Worm (Caenorhabditis elegans) whole organism, L2 larva: ENCODE results near the gene sre-6.

Experiments
- C34F6.9 ChIP-seq: fragments of 150-350 bp; optimal IDR thresholded peaks from 2 replicates; lab custom pipeline; 2014; ENCODE audit warnings: missing biosample characterization, missing genetic modification characterization
- F13H6.1 ChIP-seq: sonication (generic microtip); optimal IDR thresholded peaks from 2 replicates; lab custom pipeline; 2016; ENCODE audit warnings: missing genetic modification characterization, missing compliant biosample characterization
- Y55F3AM.14 ChIP-seq: fragments of 200-800 bp; sonication (Bioruptor generic); optimal IDR thresholded peaks from 2 replicates; lab custom pipeline; 2018; ENCODE audit warnings: mild to moderate bottlenecking, missing genetic modification characterization, missing compliant biosample characterization
- ZK546.5 ChIP-seq: sonication (generic microtip); optimal IDR thresholded peaks from 2 replicates; lab custom pipeline; 2017; ENCODE audit warnings: missing biosample characterization, missing genetic modification characterization
- aly-2 ChIP-seq: fragments of 150-350 bp; optimal IDR thresholded peaks from 2 replicates; lab custom pipeline; 2014; ENCODE audit warnings: missing biosample characterization, missing genetic modification characterization
- ama-1 ChIP-seq: fragments of 150-350 bp; optimal IDR thresholded peaks from 2 replicates; lab custom pipeline; 2018; ENCODE audit warnings: inconsistent platforms
- blmp-1 ChIP-seq: sonication (generic microtip); optimal IDR thresholded peaks from 2 replicates; lab custom pipeline; 2017; ENCODE audit warnings: missing genetic modification characterization, mild to moderate bottlenecking, missing compliant biosample characterization, antibody characterized with exemption, moderate library complexity; ENCODE audit not compliant: insufficient read depth
- crh-2 ChIP-seq: sonication (generic microtip); optimal IDR thresholded peaks from 2 replicates; lab custom pipeline; 2017; ENCODE audit warnings: missing biosample characterization, missing genetic modification characterization
- dmd-4 ChIP-seq: sonication (generic microtip); optimal IDR thresholded peaks from 2 replicates; lab custom pipeline; 2017; ENCODE audit warnings: missing biosample characterization, missing genetic modification characterization
- egl-27 ChIP-seq: sonication (generic microtip); optimal IDR thresholded peaks from 3 replicates; lab custom pipeline; 2017; ENCODE audit warnings: missing biosample characterization, missing genetic modification reagents, missing genetic modification characterization
- elt-1 ChIP-seq: fragments of 150-350 bp; optimal IDR thresholded peaks from 2 replicates; lab custom pipeline; 2014; ENCODE audit warnings: missing biosample characterization, missing genetic modification characterization
- fos-1 ChIP-seq: fragments of 150-350 bp; optimal IDR thresholded peaks from 2 replicates; lab custom pipeline; 2014; ENCODE audit warnings: missing biosample characterization, missing genetic modification characterization
- gmeb-1 ChIP-seq: fragments of 150-350 bp; optimal IDR thresholded peaks from 2 replicates; lab custom pipeline; 2014; ENCODE audit warnings: missing biosample characterization, missing genetic modification characterization
- lin-11 ChIP-seq: fragments of 150-350 bp; sonication (generic microtip); optimal IDR thresholded peaks from 2 replicates; lab custom pipeline; 2014; ENCODE audit warnings: missing biosample characterization, missing genetic modification characterization, inconsistent platforms, mixed read lengths
- lin-39 ChIP-seq: fragments of 150-350 bp; optimal IDR thresholded peaks from 2 replicates; lab custom pipeline; 2014; ENCODE audit warnings: missing biosample characterization, missing genetic modification reagents, missing genetic modification characterization
- lsy-2 ChIP-seq, 2 experiments: fragments of 150-350 bp in 1 of 2; sonication (generic microtip) in 1 of 2; optimal IDR thresholded peaks; 2 replicates each; lab custom pipeline; 2014 to 2017; ENCODE audit warnings: missing biosample characterization in 2 of 2, missing genetic modification characterization in 2 of 2
- mbf-1 ChIP-seq: sonication (generic microtip); optimal IDR thresholded peaks from 2 replicates; lab custom pipeline; 2017; ENCODE audit warnings: missing biosample characterization, missing genetic modification characterization
- mdl-1 ChIP-seq, 2 experiments: fragments of 150-350 bp in 1 of 2; sonication (generic microtip) in 1 of 2; optimal IDR thresholded peaks; 2 replicates each; lab custom pipeline; 2017; ENCODE audit warnings: missing biosample characterization in 2 of 2, missing genetic modification characterization in 2 of 2
- nhr-11 ChIP-seq: fragments of 150-350 bp; optimal IDR thresholded peaks from 2 replicates; lab custom pipeline; 2014; ENCODE audit warnings: missing biosample characterization, missing genetic modification characterization
- nhr-12 ChIP-seq: fragments of 150-350 bp; optimal IDR thresholded peaks from 2 replicates; lab custom pipeline; 2014; ENCODE audit warnings: missing biosample characterization, missing genetic modification characterization
- nhr-129 ChIP-seq: fragments of 150-350 bp; optimal IDR thresholded peaks from 2 replicates; lab custom pipeline; 2014; ENCODE audit warnings: missing biosample characterization, missing genetic modification characterization
- nhr-21 ChIP-seq: fragments of 150-350 bp; optimal IDR thresholded peaks from 2 replicates; lab custom pipeline; 2014; ENCODE audit warnings: missing biosample characterization, missing genetic modification characterization
- nhr-25 ChIP-seq: fragments of 150-350 bp; sonication (generic microtip); optimal IDR thresholded peaks from 3 replicates; lab custom pipeline; 2014; ENCODE audit warnings: missing biosample characterization, missing genetic modification characterization
- sem-4 ChIP-seq: fragments of 150-350 bp; optimal IDR thresholded peaks from 2 replicates; lab custom pipeline; 2014; ENCODE audit warnings: missing biosample characterization, missing genetic modification reagents, missing genetic modification characterization
- sma-3 ChIP-seq: sonication (generic microtip); optimal IDR thresholded peaks from 2 replicates; lab custom pipeline; 2016; ENCODE audit warnings: missing genetic modification reagents, missing genetic modification characterization, missing compliant biosample characterization
- sma-9 ChIP-seq, 2 experiments: fragments of 150-350 bp in 1 of 2; sonication (generic microtip) in 1 of 2; optimal IDR thresholded peaks; 2 replicates each; lab custom pipeline; 2014 to 2016; ENCODE audit warnings: missing genetic modification characterization in 2 of 2, mild to moderate bottlenecking in 1 of 2, missing biosample characterization in 1 of 2, missing compliant biosample characterization in 1 of 2, missing genetic modification reagents in 1 of 2, moderate library complexity in 1 of 2
- unc-55 ChIP-seq: fragments of 150-350 bp; sonication (generic microtip); optimal IDR thresholded peaks from 3 replicates; lab custom pipeline; 2014; ENCODE audit warnings: missing biosample characterization, missing genetic modification reagents, missing genetic modification characterization
- zag-1 ChIP-seq: fragments of 150-350 bp; optimal IDR thresholded peaks from 2 replicates; lab custom pipeline; 2014; ENCODE audit warnings: missing biosample characterization, missing genetic modification characterization

sre-6 gene

ce11 chrV:10725424-10725951, 37.1 kb downstream of the sre-6 start:
- TF ChIP-seq zag-1 (tag; lab: Kevin White, UChicago) (no peak), gmeb-1 (tag; lab: Kevin White, UChicago) (no peak), lin-39 (tag; lab: Kevin White, UChicago) (no peak), sma-9 (GFP tag; optimal IDR thresholded peaks at IDR 0.05; lab: Kevin White, UChicago) (no peak), sma-9 (tag; optimal IDR thresholded peaks at IDR 0.05; lab: Kevin White, UChicago) (no peak), C34F6.9 (tag; lab: Kevin White, UChicago) (no peak), elt-1 (tag; lab: Kevin White, UChicago) (no peak), nhr-25 (tag; lab: Kevin White, UChicago) (peak; percentile 15), aly-2 (tag; lab: Kevin White, UChicago) (no peak)

ce11 chrV:10724472-10724871, 38.1 kb downstream of the sre-6 start:
- TF ChIP-seq nhr-21 (tag; lab: Kevin White, UChicago) (no peak), nhr-129 (tag; lab: Kevin White, UChicago) (peak; percentile 6), sma-9 (GFP tag; optimal IDR thresholded peaks at IDR 0.05; lab: Kevin White, UChicago) (peak; percentile 46), sma-9 (tag; optimal IDR thresholded peaks at IDR 0.05; lab: Kevin White, UChicago) (no peak)

DNA sequence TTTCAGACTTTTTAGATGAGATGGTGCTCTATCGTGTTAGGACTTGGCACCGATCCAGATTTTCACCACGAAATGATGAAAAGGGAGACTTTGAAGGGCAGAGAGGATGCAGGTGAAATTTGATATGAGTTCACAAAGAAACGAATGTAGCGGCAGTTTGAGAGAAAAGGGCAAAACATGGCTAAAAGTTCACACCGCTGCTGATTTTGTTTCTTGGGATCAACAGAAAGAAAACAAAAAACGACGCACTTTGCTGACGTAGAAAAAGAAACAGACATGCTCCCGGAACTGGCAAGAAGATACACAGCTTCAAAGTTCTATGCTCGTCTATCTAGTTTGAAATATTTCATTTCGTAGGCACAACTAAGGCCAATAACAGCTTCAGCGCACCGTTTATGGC, 39.0 kb downstream of the sre-6 start:
- TF ChIP-seq gmeb-1 (tag; lab: Kevin White, UChicago): no peak
- TF ChIP-seq sma-9 (GFP tag; optimal IDR thresholded peaks at IDR 0.05; lab: Kevin White, UChicago): no peak
- TF ChIP-seq sma-9 (tag; optimal IDR thresholded peaks at IDR 0.05; lab: Kevin White, UChicago): no peak
- TF ChIP-seq zag-1 (tag; lab: Kevin White, UChicago): no peak
- TF ChIP-seq fos-1 (tag; lab: Kevin White, UChicago): no peak

DNA sequence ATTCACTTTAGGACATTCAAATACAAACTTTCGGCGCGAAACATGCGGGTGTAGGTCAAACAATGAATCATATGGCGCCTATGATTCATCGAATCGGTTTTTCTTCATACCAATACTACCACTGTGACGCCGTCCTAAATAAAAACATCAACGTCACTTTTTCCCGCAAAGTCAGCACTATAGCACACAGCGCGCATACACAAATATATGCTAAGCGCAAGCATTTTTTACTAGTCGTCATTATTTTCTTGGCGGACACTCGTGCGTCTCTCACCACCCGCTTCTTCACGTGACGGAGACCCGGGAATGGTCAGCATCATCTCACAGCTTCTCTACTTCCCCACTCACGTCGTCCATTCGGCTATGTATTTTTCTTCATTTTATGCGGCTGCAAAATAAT, 39.4 kb downstream of the sre-6 start:
- TF ChIP-seq nhr-11 (no peak), mdl-1 (tag; optimal IDR thresholded peaks at IDR 0.05; lab: Kevin White, UChicago) (peak; percentile 14 to 19), nhr-25 (tag; lab: Kevin White, UChicago) (no peak), lin-11 (tag; lab: Kevin White, UChicago) (peak; percentile 9), lsy-2 (tag; optimal IDR thresholded peaks at IDR 0.05; lab: Kevin White, UChicago) (peak in 1 of 2 experiments; percentile 30), dmd-4 (no peak), ZK546.5 (tag; lab: Kevin White, UChicago) (no peak), sma-9 (GFP tag; optimal IDR thresholded peaks at IDR 0.05; lab: Kevin White, UChicago) (peak; percentile 58), sma-9 (tag; optimal IDR thresholded peaks at IDR 0.05; lab: Kevin White, UChicago) (no peak), crh-2 (tag; lab: Kevin White, UChicago) (peak; percentile 20), unc-55 (peak; percentile 37), F13H6.1 (tag; lab: Kevin White, UChicago) (peak; percentile 2), C34F6.9 (tag; lab: Kevin White, UChicago) (peak; percentile 24)

ce11 chrV:10722595-10722994, 40.0 kb downstream of the sre-6 start:
- no peak for TF ChIP-seq unc-55
- no peak for TF ChIP-seq aly-2 (tag; lab: Kevin White, UChicago)
- TF ChIP-seq ama-1 (lab: Kevin White, UChicago): no peak
- TF ChIP-seq sma-9 (GFP tag; optimal IDR thresholded peaks at IDR 0.05; lab: Kevin White, UChicago): peak; percentile 40
- no peak for TF ChIP-seq sma-9 (tag; optimal IDR thresholded peaks at IDR 0.05; lab: Kevin White, UChicago)
- TF ChIP-seq nhr-25 (tag; lab: Kevin White, UChicago): peak; percentile 59
- TF ChIP-seq nhr-12 (tag; lab: Kevin White, UChicago): no peak
- TF ChIP-seq nhr-129 (tag; lab: Kevin White, UChicago): peak; percentile 42

DNA sequence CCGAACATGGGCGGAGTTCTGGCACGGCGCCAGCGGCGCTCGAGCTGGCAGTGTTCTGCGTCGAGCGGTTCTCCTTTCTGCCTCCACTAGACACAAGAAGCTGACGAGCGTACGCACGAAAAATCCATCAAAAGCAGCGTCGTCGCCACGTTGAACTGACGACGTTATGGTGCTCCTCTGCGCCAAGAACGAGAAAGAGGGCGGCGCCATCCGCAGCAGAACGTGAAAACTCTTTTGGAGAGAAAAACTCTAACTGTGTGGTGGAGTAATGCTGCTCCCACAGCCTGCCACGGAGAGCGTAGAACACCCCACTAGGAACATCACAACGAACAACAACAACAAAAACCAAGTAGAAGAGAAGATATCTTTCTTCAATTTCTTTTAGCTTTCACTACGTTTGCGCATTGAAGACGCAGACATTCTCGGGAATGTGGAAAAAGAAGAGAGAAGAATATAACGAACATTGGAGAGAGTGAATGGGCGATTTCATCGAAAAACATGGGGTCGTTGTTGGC, 40.6 kb downstream of the sre-6 start:
- TF ChIP-seq mbf-1 (tag; lab: Kevin White, UChicago) (no peak), zag-1 (tag; lab: Kevin White, UChicago) (peak; percentile 56), nhr-129 (tag; lab: Kevin White, UChicago) (peak; percentile 29), sma-9 (GFP tag; optimal IDR thresholded peaks at IDR 0.05; lab: Kevin White, UChicago) (peak; percentile 88), sma-9 (tag; optimal IDR thresholded peaks at IDR 0.05; lab: Kevin White, UChicago) (no peak), mdl-1 (tag; optimal IDR thresholded peaks at IDR 0.05; lab: Kevin White, UChicago) (peak in 1 of 2 experiments; percentile 47), egl-27 (tag; lab: Kevin White, UChicago) (peak; percentile 13), F13H6.1 (tag; lab: Kevin White, UChicago) (peak; percentile 51), sem-4 (tag; lab: Kevin White, UChicago) (peak; percentile 70), nhr-25 (tag; lab: Kevin White, UChicago) (no peak), unc-55 (peak; percentile 32), sma-3 (GFP tag; lab: Kevin White, UChicago) (no peak), lin-11 (tag; lab: Kevin White, UChicago) (peak; percentile 32), fos-1 (tag; lab: Kevin White, UChicago) (peak; percentile 23), C34F6.9 (tag; lab: Kevin White, UChicago) (peak; percentile 55), lsy-2 (tag; optimal IDR thresholded peaks at IDR 0.05; lab: Kevin White, UChicago) (peak in 1 of 2 experiments; percentile 52), blmp-1 (peak; percentile 90), Y55F3AM.14 (GFP tag; lab: Kevin White, UChicago) (peak; percentile 65), ZK546.5 (tag; lab: Kevin White, UChicago) (no peak), crh-2 (tag; lab: Kevin White, UChicago) (peak; percentile 8)
